Fruit fly (Drosophila melanogaster) whole organism, embryonic: ENCODE measurements around the gene Nepl9.

ENCODE experiments used
- B-H1 ChIP-seq: fragments of 200-800 bp; sonication (Bioruptor generic); IDR thresholded peaks from 3 replicates; pipeline ENCODE4 v1.3.6; 2022; ENCODE audit warnings: missing biosample characterization, missing genetic modification characterization
- CG10267 ChIP-seq: fragments of 200-800 bp; sonication (Bioruptor generic); optimal IDR thresholded peaks from 2 replicates; lab custom pipeline; 2018; ENCODE audit warnings: missing biosample characterization, mild to moderate bottlenecking, missing genetic modification characterization, moderate library complexity
- CG10543 ChIP-seq: fragments of 200-800 bp; sonication (Bioruptor generic); optimal IDR thresholded peaks from 3 replicates; lab custom pipeline; 2017; ENCODE audit warnings: missing biosample characterization, mild to moderate bottlenecking, missing genetic modification characterization, moderate library complexity
- CG13296 ChIP-seq: fragments of 200-800 bp; sonication (Bioruptor generic); optimal IDR thresholded peaks from 3 replicates; lab custom pipeline; 2018; ENCODE audit warnings: missing biosample characterization, mild to moderate bottlenecking, missing genetic modification characterization
- CG15011 ChIP-seq: fragments of 200-800 bp; sonication (Bioruptor generic); optimal IDR thresholded peaks from 3 replicates; lab custom pipeline; 2018; ENCODE audit warnings: missing biosample characterization, mild to moderate bottlenecking, missing genetic modification characterization
- CG17186 ChIP-seq: fragments of 200-800 bp; sonication (Bioruptor generic); optimal IDR thresholded peaks from 3 replicates; lab custom pipeline; 2017; ENCODE audit warnings: missing biosample characterization, missing genetic modification reagents, missing genetic modification characterization
- CG1792 ChIP-seq: fragments of 200-800 bp; sonication (Bioruptor generic); optimal IDR thresholded peaks from 2 replicates; lab custom pipeline; 2016; ENCODE audit warnings: missing biosample characterization, missing genetic modification characterization
- CG2120 ChIP-seq: fragments of 200-800 bp; sonication (Bioruptor generic); optimal IDR thresholded peaks from 3 replicates; lab custom pipeline; 2016; ENCODE audit warnings: missing biosample characterization, missing genetic modification characterization
- CG31365 ChIP-seq: fragments of 200-800 bp; sonication (Bioruptor generic); optimal IDR thresholded peaks from 2 replicates; lab custom pipeline; 2018; ENCODE audit warnings: missing biosample characterization, mild to moderate bottlenecking, missing genetic modification characterization
- CG31441 ChIP-seq: fragments of 200-800 bp; sonication (Bioruptor generic); IDR thresholded peaks from 2 replicates; pipeline ENCODE4 v1.3.6; 2022; ENCODE audit warnings: missing biosample characterization, missing genetic modification characterization
- CG4424 ChIP-seq: fragments of 200-800 bp; sonication (Bioruptor generic); optimal IDR thresholded peaks from 3 replicates; lab custom pipeline; 2016; ENCODE audit warnings: missing biosample characterization, missing genetic modification characterization
- CG7357 ChIP-seq: fragments of 200-800 bp; sonication (Bioruptor generic); IDR thresholded peaks from 3 replicates; pipeline ENCODE4 v1.3.6; 2022; ENCODE audit warnings: missing biosample characterization, missing genetic modification characterization
- CG7786 ChIP-seq: fragments of 200-800 bp; sonication (Bioruptor generic); optimal IDR thresholded peaks from 2 replicates; lab custom pipeline; 2016; ENCODE audit warnings: missing biosample characterization, missing genetic modification characterization
- CG8765 ChIP-seq: fragments of 200-800 bp; sonication (Bioruptor generic); IDR thresholded peaks from 2 replicates; pipeline ENCODE4 v1.3.6; 2022; ENCODE audit warnings: missing biosample characterization, missing genetic modification characterization
- Dbx ChIP-seq: fragments of 200-800 bp; sonication (Bioruptor generic); IDR thresholded peaks from 3 replicates; pipeline ENCODE4 v1.3.6; 2022; ENCODE audit warnings: missing biosample characterization, missing genetic modification characterization
- Ets65A ChIP-seq: fragments of 200-800 bp; sonication (Bioruptor generic); peaks from one replicate; lab custom pipeline; 2016; ENCODE audit warnings: missing biosample characterization, missing genetic modification characterization
- GATAe ChIP-seq: fragments of 200-800 bp; sonication (Bioruptor generic); conservative IDR thresholded peaks from 2 replicates; pipeline ENCODE4 v1.3.6; 2022; ENCODE audit warnings: missing biosample characterization, missing genetic modification characterization
- Hand ChIP-seq: fragments of 200-800 bp; sonication (Bioruptor generic); optimal IDR thresholded peaks from 2 replicates; lab custom pipeline; 2017; ENCODE audit warnings: mild to moderate bottlenecking, missing biosample characterization, missing genetic modification reagents, missing genetic modification characterization
- Hey ChIP-seq: fragments of 200-800 bp; sonication (Bioruptor generic); optimal IDR thresholded peaks from 3 replicates; lab custom pipeline; 2018; ENCODE audit warnings: missing biosample characterization, mild to moderate bottlenecking, missing genetic modification characterization
- Hmr ChIP-seq: fragments of 200-800 bp; sonication (Bioruptor generic); optimal IDR thresholded peaks from 3 replicates; lab custom pipeline; 2017; ENCODE audit warnings: mild to moderate bottlenecking, missing biosample characterization, missing genetic modification reagents, missing genetic modification characterization
- Hr51 ChIP-seq, 2 experiments: fragments of 200-800 bp; sonication (Bioruptor generic); optimal IDR thresholded peaks; 2 replicates in 1 of 2; 3 replicates in 1 of 2; lab custom pipeline; 2016 to 2018; ENCODE audit warnings: missing biosample characterization in 2 of 2, missing genetic modification characterization in 2 of 2, mild to moderate bottlenecking in 1 of 2, moderate library complexity in 1 of 2
- Nf-YB ChIP-seq: fragments of 200-800 bp; sonication (Bioruptor generic); optimal IDR thresholded peaks from 3 replicates; lab custom pipeline; 2019; ENCODE audit warnings: missing biosample characterization, mild to moderate bottlenecking, missing genetic modification characterization, moderate library complexity
- Poxn ChIP-seq: fragments of 200-800 bp; sonication (Bioruptor generic); IDR thresholded peaks from 2 replicates; pipeline ENCODE4 v1.3.6; 2022; ENCODE audit warnings: missing biosample characterization, missing genetic modification characterization
- Tbp ChIP-seq: fragments of >200 bp; optimal IDR thresholded peaks from 2 replicates; lab custom pipeline; 2018; ENCODE audit warnings: missing biosample characterization, missing genetic modification characterization
- ash1 ChIP-seq: fragments of 200-800 bp; sonication (Bioruptor generic); optimal IDR thresholded peaks from 2 replicates; lab custom pipeline; 2018; ENCODE audit warnings: missing biosample characterization, mild to moderate bottlenecking, missing genetic modification characterization
- btn ChIP-seq: fragments of 200-800 bp; sonication (Bioruptor generic); optimal IDR thresholded peaks from 2 replicates; lab custom pipeline; 2016; ENCODE audit warnings: missing biosample characterization, missing genetic modification characterization
- cato ChIP-seq: fragments of 200-800 bp; sonication (Bioruptor generic); optimal IDR thresholded peaks from 2 replicates; lab custom pipeline; 2016; ENCODE audit warnings: missing biosample characterization, missing genetic modification characterization, borderline replicate concordance
- chm ChIP-seq: fragments of 200-800 bp; sonication (Bioruptor generic); IDR thresholded peaks from 2 replicates; pipeline ENCODE4 v1.3.6; 2022; ENCODE audit warnings: missing biosample characterization, missing genetic modification characterization
- cwo ChIP-seq: fragments of 200-800 bp; sonication (Bioruptor generic); optimal IDR thresholded peaks from 3 replicates; lab custom pipeline; 2017; ENCODE audit warnings: missing biosample characterization, missing genetic modification characterization, mild to moderate bottlenecking, moderate library complexity, missing genetic modification reagents
- da ChIP-seq: fragments of 200-800 bp; sonication (Bioruptor generic); optimal IDR thresholded peaks from 2 replicates; lab custom pipeline; 2016; ENCODE audit warnings: missing biosample characterization, missing genetic modification characterization
- dysf ChIP-seq: fragments of 200-800 bp; sonication (Bioruptor generic); IDR thresholded peaks from 3 replicates; pipeline ENCODE4 v1.3.6; 2022; ENCODE audit warnings: missing biosample characterization, missing genetic modification characterization
- fd3F ChIP-seq: fragments of 200-800 bp; sonication (Bioruptor generic); optimal IDR thresholded peaks from 2 replicates; lab custom pipeline; 2018; ENCODE audit warnings: missing biosample characterization, mild to moderate bottlenecking, missing genetic modification characterization, moderate library complexity
- fu2 ChIP-seq: fragments of 200-800 bp; sonication (Bioruptor generic); optimal IDR thresholded peaks from 2 replicates; lab custom pipeline; 2016; ENCODE audit warnings: missing biosample characterization, missing genetic modification characterization
- hb ChIP-seq: fragments of 200-800 bp; sonication (Bioruptor generic); IDR thresholded peaks from 3 replicates; pipeline ENCODE4 v1.3.6; 2022; ENCODE audit warnings: missing biosample characterization, missing genetic modification characterization; ENCODE audit not compliant: partially characterized antibody
- lab ChIP-seq: fragments of 200-800 bp; sonication (Bioruptor generic); optimal IDR thresholded peaks from 3 replicates; lab custom pipeline; 2017; ENCODE audit warnings: missing biosample characterization, missing genetic modification characterization, mild to moderate bottlenecking, moderate library complexity, missing genetic modification reagents
- luna ChIP-seq: fragments of 200-800 bp; sonication (Bioruptor generic); optimal IDR thresholded peaks from 2 replicates; lab custom pipeline; 2016; ENCODE audit warnings: missing biosample characterization, missing genetic modification characterization
- mld ChIP-seq: fragments of 200-800 bp; sonication (Bioruptor generic); IDR thresholded peaks from 3 replicates; pipeline ENCODE4 v1.3.6; 2022; ENCODE audit warnings: missing biosample characterization, missing genetic modification characterization; ENCODE audit not compliant: partially characterized antibody
- nmo ChIP-seq: fragments of 200-800 bp; sonication (Bioruptor generic); optimal IDR thresholded peaks from 2 replicates; lab custom pipeline; 2018; ENCODE audit warnings: missing biosample characterization, mild to moderate bottlenecking, missing genetic modification characterization, moderate library complexity
- odd ChIP-seq: fragments of 200-800 bp; sonication (Bioruptor generic); optimal IDR thresholded peaks from 2 replicates; lab custom pipeline; 2017; ENCODE audit warnings: missing biosample characterization, mild to moderate bottlenecking, missing genetic modification characterization
- pan ChIP-seq, 4 experiments: fragments of >200 bp in 3 of 4; fragments of 200-800 bp in 1 of 4; sonication (Bioruptor generic) in 1 of 4; optimal IDR thresholded peaks in 3 of 4; IDR thresholded peaks in 1 of 4; 2 replicates each; pipeline versions ENCODE4 v1.3.6 to Lab custom; 2017 to 2022; ENCODE audit warnings: missing biosample characterization in 2 of 4, missing genetic modification characterization in 2 of 4, mixed read lengths in 1 of 4
- ranshi ChIP-seq: fragments of 200-800 bp; sonication (Bioruptor generic); IDR thresholded peaks from 2 replicates; pipeline ENCODE4 v1.3.6; 2022; ENCODE audit warnings: missing biosample characterization, missing genetic modification characterization
- sqz ChIP-seq: fragments of 200-800 bp; sonication (Bioruptor generic); optimal IDR thresholded peaks from 3 replicates; lab custom pipeline; 2018; ENCODE audit warnings: missing biosample characterization, mild to moderate bottlenecking, missing genetic modification characterization
- ssp ChIP-seq: fragments of 200-800 bp; sonication (Bioruptor generic); IDR thresholded peaks from 2 replicates; pipeline ENCODE4 v1.3.6; 2022; ENCODE audit warnings: missing biosample characterization, missing genetic modification characterization
- tio ChIP-seq: fragments of 200-800 bp; sonication (Bioruptor generic); optimal IDR thresholded peaks from 2 replicates; lab custom pipeline; 2017; ENCODE audit warnings: missing biosample characterization, missing genetic modification characterization, inconsistent platforms
- ttk ChIP-seq: fragments of 200-800 bp; sonication (Bioruptor generic); IDR thresholded peaks from 2 replicates; pipeline ENCODE4 v2.1.2; 2022; ENCODE audit warnings: missing biosample characterization, missing genetic modification characterization
- tx ChIP-seq: fragments of 200-800 bp; sonication (Bioruptor generic); optimal IDR thresholded peaks from 2 replicates; lab custom pipeline; 2016; ENCODE audit warnings: missing biosample characterization, missing genetic modification characterization
- unc-4 ChIP-seq: fragments of 200-800 bp; sonication (Bioruptor generic); IDR thresholded peaks from 2 replicates; pipeline ENCODE4 v1.3.6; 2022; ENCODE audit warnings: missing biosample characterization, missing genetic modification characterization; ENCODE audit not compliant: partially characterized antibody
- z ChIP-seq: fragments of 200-800 bp; sonication (Bioruptor generic); IDR thresholded peaks from 3 replicates; pipeline ENCODE4 v1.3.6; 2022; ENCODE audit warnings: missing biosample characterization, missing genetic modification characterization
- zen ChIP-seq: fragments of 200-800 bp; sonication (Bioruptor generic); optimal IDR thresholded peaks from 3 replicates; lab custom pipeline; 2018; ENCODE audit warnings: missing biosample characterization, mild to moderate bottlenecking, missing genetic modification characterization, moderate library complexity

Nepl9 gene

DNA sequence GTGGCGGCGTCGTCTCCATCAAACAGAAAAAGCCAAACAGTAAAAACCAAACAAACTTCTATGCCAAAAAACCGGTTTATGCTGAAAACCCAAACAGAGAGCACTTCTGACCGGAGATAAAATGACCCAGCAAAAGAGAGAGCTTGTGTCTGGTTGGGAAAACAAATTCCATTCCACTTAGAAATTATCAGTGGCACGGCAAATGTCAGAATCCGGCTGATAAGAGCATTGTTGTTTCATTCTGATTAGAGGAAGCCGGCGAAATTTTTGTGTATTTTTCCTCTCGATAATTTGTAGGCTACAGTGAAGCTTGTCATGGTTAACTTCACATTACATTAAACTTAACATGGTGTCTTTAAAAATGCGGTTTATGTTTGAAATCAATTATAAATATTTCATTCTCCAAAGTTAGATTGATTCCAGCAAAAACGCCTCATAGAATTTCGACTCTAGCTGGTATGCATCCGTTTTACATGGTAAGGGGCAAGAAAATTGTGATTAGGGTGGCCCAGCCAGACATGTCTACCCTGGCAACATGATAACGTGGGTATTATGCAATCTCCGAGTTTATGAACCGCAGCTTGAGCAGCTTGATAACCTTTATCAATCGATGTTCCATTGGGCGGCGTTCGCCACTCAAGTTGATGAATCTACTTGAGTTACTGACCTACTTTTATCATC is 19.5 kb downstream of the Nepl9 start (continued):
- TF ChIP-seq ranshi (GFP tag; lab: Robert Waterston, UW) (peak; percentile 13; the same call in 1 of the 2 replicates), fu2 (peak; percentile 21), lab (peak; percentile 9), CG7357 (GFP tag; lab: Robert Waterston, UW) (no peak), CG15011 (GFP tag; lab: Kevin White, UChicago) (no peak), Nf-YB (GFP tag; lab: Kevin White, UChicago) (no peak), Hey (peak; percentile 62), pan (optimal IDR thresholded peaks at IDR 0.05; lab: Kevin White, UChicago) (no peak), pan (GFP tag; optimal IDR thresholded peaks at IDR 0.05 in 1 of 2, IDR thresholded peaks at IDR 0.05 in 1 of 2) (no peak), Hmr (GFP tag; lab: Kevin White, UChicago) (peak; percentile 34), GATAe (GFP tag; lab: Robert Waterston, UW) (peak; percentile 37; the same call in 1 of the 2 replicates), CG31441 (GFP tag; lab: Robert Waterston, UW) (0 out of 2 replicates have a peak, but pooled peaks have one; percentile 15), odd (no peak), CG2120 (GFP tag; lab: Kevin White, UChicago) (peak; percentile 63), CG31365 (tag; lab: Kevin White, UChicago) (no peak), hb (GFP tag; lab: Robert Waterston, UW) (no peak), da (GFP tag; lab: Kevin White, UChicago) (no peak), CG10267 (no peak), cato (GFP tag; lab: Kevin White, UChicago) (no peak), ttk (no peak), Hand (GFP tag; lab: Kevin White, UChicago) (no peak), tio (GFP tag; lab: Kevin White, UChicago) (no peak), btn (GFP tag; lab: Kevin White, UChicago) (no peak), z (GFP tag; lab: Robert Waterston, UW) (no peak), mld (GFP tag; lab: Robert Waterston, UW) (no peak), CG1792 (GFP tag; lab: Kevin White, UChicago) (peak; percentile 8), fd3F (GFP tag; lab: Kevin White, UChicago) (no peak), Ets65A (GFP tag; lab: Kevin White, UChicago) (peak; percentile 94), CG4424 (GFP tag; lab: Kevin White, UChicago) (no peak), CG17186 (GFP tag; lab: Kevin White, UChicago) (no peak), CG10543 (GFP tag; lab: Kevin White, UChicago) (no peak), tx (GFP tag; lab: Kevin White, UChicago) (no peak), chm (GFP tag; lab: Robert Waterston, UW) (peak; percentile 18; the same call in 1 of the 2 replicates), unc-4 (GFP tag; lab: Robert Waterston, UW) (no peak), dysf (GFP tag; lab: Robert Waterston, UW) (peak; percentile 59; the same call in 2 of the 3 replicates), CG13296 (GFP tag; lab: Kevin White, UChicago) (no peak), CG8765 (no peak), nmo (peak; percentile 29), CG7786 (GFP tag; lab: Kevin White, UChicago) (no peak), B-H1 (GFP tag; lab: Robert Waterston, UW) (no peak; the same call in 2 of the 3 replicates), cwo (GFP tag; lab: Kevin White, UChicago) (no peak), zen (tag; lab: Kevin White, UChicago) (peak; percentile 15), Dbx (GFP tag; lab: Robert Waterston, UW) (peak; percentile 63; the same call in 2 of the 3 replicates), luna (GFP tag; lab: Kevin White, UChicago) (peak; percentile 6), Poxn (GFP tag; lab: Robert Waterston, UW) (no peak), ash1 (no peak), sqz (GFP tag; lab: Kevin White, UChicago) (no peak), ssp (no peak), Hr51 (GFP tag; optimal IDR thresholded peaks at IDR 0.05; lab: Kevin White, UChicago) (peak in 1 of 2 experiments; percentile 37), Tbp (GFP tag; lab: Kevin White, UChicago) (no peak)
